Worm (Caenorhabditis elegans): ENCODE data around the gene let-413.

The let-413 gene

DNA sequence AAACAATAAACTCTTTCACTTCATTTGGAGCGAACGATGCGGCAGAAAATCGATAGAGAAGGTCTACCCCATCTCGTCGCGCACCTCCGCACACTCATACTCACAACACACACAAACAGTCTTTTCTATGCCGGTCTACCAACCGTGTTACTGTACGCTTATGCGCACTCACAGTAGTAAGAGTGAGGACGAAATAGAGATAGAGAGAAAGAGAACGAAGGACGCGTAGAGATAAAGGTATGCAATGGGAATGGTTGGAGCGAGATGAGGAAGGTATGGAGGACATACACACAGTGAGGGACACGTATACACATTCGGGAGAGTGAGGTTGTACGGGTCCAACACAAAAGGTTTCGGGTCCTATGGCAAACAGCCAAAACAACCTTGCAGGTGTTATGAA is 1.2 kb upstream of the let-413 start:
- TF ChIP-seq Y53G8AR.9 (GFP tag; conservative IDR thresholded peaks at IDR 0.05) (no peak), F33H1.4 (GFP tag; IDR thresholded peaks at IDR 0.05) (no peak), hmg-1.2 (GFP tag; IDR thresholded peaks at IDR 0.05) (peak; percentile 44; the same call in 1 of the 2 replicates), snpc-4 (GFP tag; optimal IDR thresholded peaks at IDR 0.05) (no peak), snpc-4 (tag; optimal IDR thresholded peaks at IDR 0.05) (peak in 2 of 4 experiments; percentile 14 to 22), ceh-27 (GFP tag; optimal IDR thresholded peaks at IDR 0.05) (peak; percentile 49), attf-5 (GFP tag; optimal IDR thresholded peaks at IDR 0.05) (peak; percentile 62), D2030.7 (GFP tag; IDR thresholded peaks at IDR 0.05) (no peak), nhr-80 (tag; optimal IDR thresholded peaks at IDR 0.05) (peak; percentile 44), cebp-1 (GFP tag; IDR thresholded peaks at IDR 0.05) (no peak), cebp-1 (tag; optimal IDR thresholded peaks at IDR 0.05) (peak; percentile 44), hmg-20 (GFP tag; IDR thresholded peaks at IDR 0.05) (no peak), mcd-1 (GFP tag; IDR thresholded peaks at IDR 0.05) (0 out of 2 replicates have a peak, but pooled peaks have one; percentile 22), B0336.3 (GFP tag; IDR thresholded peaks at IDR 0.05) (no peak), Y67H2A.10 (GFP tag; conservative IDR thresholded peaks at IDR 0.05) (no peak), dox-1 (GFP tag; IDR thresholded peaks at IDR 0.05) (peak; percentile 44; the same call in 1 of the 2 replicates), ztf-3 (GFP tag; optimal IDR thresholded peaks at IDR 0.05) (no peak)

DNA sequence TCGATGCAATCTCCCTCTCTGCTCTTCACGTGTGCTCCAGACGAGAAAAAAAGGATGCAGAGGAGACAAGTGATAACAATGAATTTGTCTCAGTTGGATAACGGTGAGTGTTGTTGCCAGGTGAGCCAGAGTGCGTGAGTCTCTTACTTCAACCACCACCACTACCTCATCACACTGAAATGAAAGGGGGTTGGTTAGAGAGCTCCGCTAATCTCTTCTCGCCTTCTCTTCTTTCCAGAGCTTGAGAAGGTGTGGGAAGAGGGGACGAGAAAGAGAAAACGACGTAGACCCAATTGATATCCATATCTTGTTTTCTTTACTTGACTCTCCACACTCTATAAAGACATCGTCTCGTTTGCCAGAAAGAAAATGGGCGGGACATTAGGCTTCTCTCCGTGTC is 6.2 kb downstream of the let-413 start:
- TF ChIP-seq nhr-80 (tag; optimal IDR thresholded peaks at IDR 0.05) (no peak), nhr-179 (tag; optimal IDR thresholded peaks at IDR 0.05) (no peak), hsf-1 (GFP tag; IDR thresholded peaks at IDR 0.05) (no peak), Y67H2A.10 (GFP tag; conservative IDR thresholded peaks at IDR 0.05) (no peak), ztf-26 (tag; optimal IDR thresholded peaks at IDR 0.05) (no peak), sptf-2 (GFP tag; optimal IDR thresholded peaks at IDR 0.05) (no peak), xnd-1 (tag; optimal IDR thresholded peaks at IDR 0.05) (no peak), B0035.1 (tag; optimal IDR thresholded peaks at IDR 0.05) (no peak), Y95B8A.8 (GFP tag; IDR thresholded peaks at IDR 0.05) (no peak), dox-1 (GFP tag; IDR thresholded peaks at IDR 0.05) (no peak), F10E7.11 (tag; optimal IDR thresholded peaks at IDR 0.05) (no peak), T07F8.4 (tag; optimal IDR thresholded peaks at IDR 0.05) (no peak), snpc-3.4 (tag; optimal IDR thresholded peaks at IDR 0.05) (no peak), nhr-90 (tag; optimal IDR thresholded peaks at IDR 0.05) (no peak), lin-26 (GFP tag; IDR thresholded peaks at IDR 0.05) (no peak), madf-6 (GFP tag; IDR thresholded peaks at IDR 0.05) (no peak), nfyb-1 (GFP tag; IDR thresholded peaks at IDR 0.05) (no peak), ZK185.1 (tag; optimal IDR thresholded peaks at IDR 0.05; ENCODE audit: poor library complexity, severe bottlenecking) (no peak), ekl-4 (GFP tag; IDR thresholded peaks at IDR 0.05) (no peak)

DNA sequence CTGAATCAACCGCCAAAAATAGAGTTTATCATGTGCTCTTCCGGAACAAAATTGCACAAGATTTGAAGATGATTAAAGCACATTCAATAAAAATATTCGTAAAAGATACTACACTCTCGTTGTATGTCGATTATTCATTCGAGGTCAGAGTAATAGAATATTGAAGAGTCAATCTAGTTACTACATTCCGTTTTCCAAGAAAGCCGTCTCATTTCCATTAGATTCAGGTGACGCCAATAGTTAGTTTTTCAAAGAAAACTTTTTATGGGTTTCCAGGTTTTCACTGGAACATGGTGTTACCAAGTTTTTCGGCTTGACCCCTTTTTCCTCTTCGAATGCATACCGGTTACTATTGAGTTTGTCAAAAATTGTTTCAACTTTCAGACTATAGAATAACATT is 7.1 kb downstream of the let-413 start:
- TF ChIP-seq athp-1 (tag; optimal IDR thresholded peaks at IDR 0.05): no peak
- TF ChIP-seq aptf-3 (GFP tag; IDR thresholded peaks at IDR 0.05): no peak
- no peak for TF ChIP-seq hlh-12 (tag; optimal IDR thresholded peaks at IDR 0.05)

ce11 chrV:7969107-7969506 is 8.5 kb downstream of the let-413 start, which contains the start of gene che-7:
Gene che-7 (minus strand): TSS chrV:7969207.
- TF ChIP-seq zfh-2 (GFP tag; conservative IDR thresholded peaks at IDR 0.05) (no peak), snpc-1.1 (tag; optimal IDR thresholded peaks at IDR 0.05; ENCODE audit: insufficient read depth) (no peak), mcd-1 (GFP tag; IDR thresholded peaks at IDR 0.05) (no peak), nhr-80 (tag; optimal IDR thresholded peaks at IDR 0.05) (no peak), sea-2 (GFP tag; IDR thresholded peaks at IDR 0.05) (no peak), ZK185.1 (tag; optimal IDR thresholded peaks at IDR 0.05; ENCODE audit: poor library complexity, severe bottlenecking) (no peak), efl-1 (GFP tag; optimal IDR thresholded peaks at IDR 0.05) (no peak), nhr-27 (tag; optimal IDR thresholded peaks at IDR 0.05) (no peak), D2030.7 (GFP tag; IDR thresholded peaks at IDR 0.05) (no peak), T26A5.8 (tag; optimal IDR thresholded peaks at IDR 0.05) (no peak), mxl-1 (tag; optimal IDR thresholded peaks at IDR 0.05) (no peak)
